Fruit fly (Drosophila melanogaster) whole organism, embryonic: ENCODE data around the gene CG42525.

Experiments
- CG10321 ChIP-seq: fragments of 200-800 bp; sonication (Bioruptor generic); IDR thresholded peaks from 2 replicates; pipeline ENCODE4 v1.3.6; 2022; ENCODE audit warnings: missing biosample characterization, missing genetic modification characterization
- CG10431 ChIP-seq: fragments of 200-800 bp; sonication (Bioruptor generic); optimal IDR thresholded peaks from 3 replicates; lab custom pipeline; 2018; ENCODE audit warnings: missing biosample characterization, mild to moderate bottlenecking, missing genetic modification characterization
- CG10543 ChIP-seq: fragments of 200-800 bp; sonication (Bioruptor generic); optimal IDR thresholded peaks from 3 replicates; lab custom pipeline; 2017; ENCODE audit warnings: missing biosample characterization, mild to moderate bottlenecking, missing genetic modification characterization, moderate library complexity
- CG13296 ChIP-seq: fragments of 200-800 bp; sonication (Bioruptor generic); optimal IDR thresholded peaks from 3 replicates; lab custom pipeline; 2018; ENCODE audit warnings: missing biosample characterization, mild to moderate bottlenecking, missing genetic modification characterization
- CG17612 ChIP-seq: fragments of 200-800 bp; sonication (Bioruptor generic); IDR thresholded peaks from 2 replicates; pipeline ENCODE4 v1.3.6; 2022; ENCODE audit warnings: missing biosample characterization, missing genetic modification characterization
- CG2678 ChIP-seq: fragments of 200-800 bp; sonication (Bioruptor generic); optimal IDR thresholded peaks from 3 replicates; lab custom pipeline; 2019; ENCODE audit warnings: missing biosample characterization, mild to moderate bottlenecking, missing genetic modification characterization, moderate library complexity
- CG3065 ChIP-seq: fragments of 200-800 bp; sonication (Bioruptor generic); optimal IDR thresholded peaks from 2 replicates; lab custom pipeline; 2016; ENCODE audit warnings: missing biosample characterization, missing genetic modification characterization
- CG31365 ChIP-seq: fragments of 200-800 bp; sonication (Bioruptor generic); optimal IDR thresholded peaks from 2 replicates; lab custom pipeline; 2018; ENCODE audit warnings: missing biosample characterization, mild to moderate bottlenecking, missing genetic modification characterization
- CG33213 ChIP-seq: fragments of 200-800 bp; sonication (Bioruptor generic); optimal IDR thresholded peaks from 3 replicates; lab custom pipeline; 2016; ENCODE audit warnings: missing biosample characterization, missing genetic modification characterization
- CG33557 ChIP-seq: fragments of 200-800 bp; sonication (Bioruptor generic); optimal IDR thresholded peaks from 2 replicates; lab custom pipeline; 2019; ENCODE audit warnings: missing biosample characterization, mild to moderate bottlenecking, missing genetic modification characterization, moderate library complexity
- CG34422 ChIP-seq: fragments of 200-800 bp; sonication (Bioruptor generic); IDR thresholded peaks from 3 replicates; pipeline ENCODE4 v1.3.6; 2022; ENCODE audit warnings: missing biosample characterization, missing genetic modification characterization
- CG5180 ChIP-seq: fragments of 200-800 bp; sonication (Bioruptor generic); optimal IDR thresholded peaks from 3 replicates; lab custom pipeline; 2017; ENCODE audit warnings: missing biosample characterization, missing genetic modification characterization, mild to moderate bottlenecking, moderate library complexity, missing genetic modification reagents
- CG5245 ChIP-seq: fragments of 200-800 bp; sonication (Bioruptor generic); optimal IDR thresholded peaks from 3 replicates; lab custom pipeline; 2016; ENCODE audit warnings: missing biosample characterization, missing genetic modification characterization
- CG6254 ChIP-seq: fragments of 200-800 bp; sonication (Bioruptor generic); optimal IDR thresholded peaks from 3 replicates; lab custom pipeline; 2017; ENCODE audit warnings: mild to moderate bottlenecking, missing biosample characterization, missing genetic modification reagents, missing genetic modification characterization
- CG6854 ChIP-seq: fragments of 200-800 bp; sonication (Bioruptor generic); optimal IDR thresholded peaks from 3 replicates; lab custom pipeline; 2017; ENCODE audit warnings: missing biosample characterization, mild to moderate bottlenecking, missing genetic modification characterization
- CG7963 ChIP-seq: fragments of 200-800 bp; sonication (Bioruptor generic); IDR thresholded peaks from 3 replicates; pipeline ENCODE4 v1.3.6; 2022; ENCODE audit warnings: missing biosample characterization, missing genetic modification characterization; ENCODE audit not compliant: partially characterized antibody
- CHES-1-like ChIP-seq: fragments of 200-800 bp; sonication (Bioruptor generic); optimal IDR thresholded peaks from 2 replicates; lab custom pipeline; 2016; ENCODE audit warnings: missing biosample characterization, missing genetic modification characterization
- CkIIα-i1 ChIP-seq: fragments of 200-800 bp; sonication (Bioruptor generic); IDR thresholded peaks from 2 replicates; pipeline ENCODE4 v1.3.6; 2022; ENCODE audit warnings: missing biosample characterization, missing genetic modification characterization
- CrebB ChIP-seq: fragments of 200-800 bp; sonication (Bioruptor generic); optimal IDR thresholded peaks from 3 replicates; lab custom pipeline; 2018; ENCODE audit warnings: missing biosample characterization, mild to moderate bottlenecking, missing genetic modification characterization
- Doc3 ChIP-seq: fragments of 200-800 bp; sonication (Bioruptor generic); IDR thresholded peaks from 3 replicates; pipeline ENCODE4 v1.3.6; 2022; ENCODE audit warnings: missing biosample characterization, missing genetic modification characterization; ENCODE audit not compliant: partially characterized antibody
- E2f1 ChIP-seq: fragments of 200-800 bp; sonication (Bioruptor generic); IDR thresholded peaks from 2 replicates; pipeline ENCODE4 v1.3.6; 2022; ENCODE audit warnings: missing biosample characterization, missing genetic modification characterization
- Ets97D ChIP-seq: fragments of 200-800 bp; sonication (Bioruptor generic); optimal IDR thresholded peaks from 3 replicates; lab custom pipeline; 2016; ENCODE audit warnings: missing biosample characterization, missing genetic modification characterization
- H15 ChIP-seq: fragments of 200-800 bp; sonication (Bioruptor generic); IDR thresholded peaks from 3 replicates; pipeline ENCODE4 v1.3.6; 2022; ENCODE audit warnings: missing biosample characterization, missing genetic modification characterization
- Hr3 ChIP-seq: fragments of 200-800 bp; sonication (Bioruptor generic); optimal IDR thresholded peaks from 3 replicates; lab custom pipeline; 2016; ENCODE audit warnings: missing biosample characterization, missing genetic modification characterization
- Meics ChIP-seq: fragments of 200-800 bp; sonication (Bioruptor generic); optimal IDR thresholded peaks from 2 replicates; lab custom pipeline; 2017; ENCODE audit warnings: missing biosample characterization, mild to moderate bottlenecking, missing genetic modification characterization
- NK7.1 ChIP-seq: fragments of 200-800 bp; sonication (Bioruptor generic); optimal IDR thresholded peaks from 3 replicates; lab custom pipeline; 2016; ENCODE audit warnings: missing biosample characterization, missing genetic modification characterization
- Sox102F ChIP-seq: fragments of 200-800 bp; sonication (Bioruptor generic); optimal IDR thresholded peaks from 2 replicates; lab custom pipeline; 2018; ENCODE audit warnings: missing biosample characterization, mild to moderate bottlenecking, missing genetic modification characterization, moderate library complexity
- az2 ChIP-seq: fragments of 200-800 bp; sonication (Bioruptor generic); optimal IDR thresholded peaks from 3 replicates; lab custom pipeline; 2016; ENCODE audit warnings: missing biosample characterization, missing genetic modification characterization
- bowl ChIP-seq: fragments of 200-800 bp; sonication (Bioruptor generic); IDR thresholded peaks from 2 replicates; pipeline ENCODE4 v1.3.6; 2022; ENCODE audit warnings: missing biosample characterization, missing genetic modification characterization
- bsh ChIP-seq, 2 experiments: fragments of 200-800 bp; sonication (Bioruptor generic); optimal IDR thresholded peaks; 2 replicates each; lab custom pipeline; 2017 to 2018; ENCODE audit warnings: mild to moderate bottlenecking in 2 of 2, missing biosample characterization in 2 of 2, missing genetic modification characterization in 2 of 2, moderate library complexity in 1 of 2
- cg ChIP-seq: fragments of 200-800 bp; sonication (Bioruptor generic); optimal IDR thresholded peaks from 3 replicates; lab custom pipeline; 2019; ENCODE audit warnings: missing biosample characterization, mild to moderate bottlenecking, missing genetic modification characterization, moderate library complexity
- chinmo ChIP-seq: fragments of 200-800 bp; sonication (Bioruptor generic); IDR thresholded peaks from 4 replicates; pipeline ENCODE4 v1.3.6; 2022; ENCODE audit warnings: missing biosample characterization, missing genetic modification characterization; ENCODE audit not compliant: partially characterized antibody
- ci ChIP-seq: fragments of 200-800 bp; sonication (Bioruptor generic); IDR thresholded peaks from 3 replicates; pipeline ENCODE4 v1.3.6; 2022; ENCODE audit warnings: missing biosample characterization, missing genetic modification characterization
- crol ChIP-seq: fragments of 200-800 bp; sonication (Bioruptor generic); IDR thresholded peaks from 2 replicates; pipeline ENCODE4 v1.3.6; 2022; ENCODE audit warnings: missing biosample characterization, missing genetic modification characterization
- dimm ChIP-seq: fragments of 200-800 bp; sonication (Bioruptor generic); IDR thresholded peaks from 2 replicates; pipeline ENCODE4 v1.3.6; 2022; ENCODE audit warnings: missing biosample characterization, missing genetic modification characterization
- disco-r ChIP-seq: fragments of 200-800 bp; sonication (Bioruptor generic); optimal IDR thresholded peaks from 2 replicates; lab custom pipeline; 2016; ENCODE audit warnings: missing biosample characterization, missing genetic modification characterization
- ems ChIP-seq: fragments of 200-800 bp; sonication (Bioruptor generic); optimal IDR thresholded peaks from 3 replicates; lab custom pipeline; 2016; ENCODE audit warnings: missing biosample characterization, missing genetic modification characterization
- lilli ChIP-seq: fragments of 200-800 bp; sonication (Bioruptor generic); optimal IDR thresholded peaks from 3 replicates; lab custom pipeline; 2016; ENCODE audit warnings: missing biosample characterization, missing genetic modification characterization
- org-1 ChIP-seq: fragments of 200-800 bp; sonication (Bioruptor generic); optimal IDR thresholded peaks from 2 replicates; lab custom pipeline; 2017; ENCODE audit warnings: missing biosample characterization, missing genetic modification characterization
- schlank ChIP-seq: fragments of 200-800 bp; sonication (Bioruptor generic); optimal IDR thresholded peaks from 2 replicates; lab custom pipeline; 2018; ENCODE audit warnings: missing biosample characterization, mild to moderate bottlenecking, missing genetic modification characterization
- sens-2 ChIP-seq: fragments of 200-800 bp; sonication (Bioruptor generic); IDR thresholded peaks from 2 replicates; pipeline ENCODE4 v1.3.6; 2022; ENCODE audit warnings: missing biosample characterization, missing genetic modification characterization
- twi ChIP-seq: fragments of 200-800 bp; optimal IDR thresholded peaks from 2 replicates; lab custom pipeline; 2019; ENCODE audit warnings: missing biosample characterization, mild to moderate bottlenecking, missing genetic modification characterization, moderate library complexity
- z ChIP-seq: fragments of 200-800 bp; sonication (Bioruptor generic); IDR thresholded peaks from 3 replicates; pipeline ENCODE4 v1.3.6; 2022; ENCODE audit warnings: missing biosample characterization, missing genetic modification characterization
- zfh2 ChIP-seq: fragments of 200-800 bp; sonication (Bioruptor generic); optimal IDR thresholded peaks from 2 replicates; lab custom pipeline; 2016; ENCODE audit warnings: missing biosample characterization, missing genetic modification characterization

The CG42525 gene

DNA sequence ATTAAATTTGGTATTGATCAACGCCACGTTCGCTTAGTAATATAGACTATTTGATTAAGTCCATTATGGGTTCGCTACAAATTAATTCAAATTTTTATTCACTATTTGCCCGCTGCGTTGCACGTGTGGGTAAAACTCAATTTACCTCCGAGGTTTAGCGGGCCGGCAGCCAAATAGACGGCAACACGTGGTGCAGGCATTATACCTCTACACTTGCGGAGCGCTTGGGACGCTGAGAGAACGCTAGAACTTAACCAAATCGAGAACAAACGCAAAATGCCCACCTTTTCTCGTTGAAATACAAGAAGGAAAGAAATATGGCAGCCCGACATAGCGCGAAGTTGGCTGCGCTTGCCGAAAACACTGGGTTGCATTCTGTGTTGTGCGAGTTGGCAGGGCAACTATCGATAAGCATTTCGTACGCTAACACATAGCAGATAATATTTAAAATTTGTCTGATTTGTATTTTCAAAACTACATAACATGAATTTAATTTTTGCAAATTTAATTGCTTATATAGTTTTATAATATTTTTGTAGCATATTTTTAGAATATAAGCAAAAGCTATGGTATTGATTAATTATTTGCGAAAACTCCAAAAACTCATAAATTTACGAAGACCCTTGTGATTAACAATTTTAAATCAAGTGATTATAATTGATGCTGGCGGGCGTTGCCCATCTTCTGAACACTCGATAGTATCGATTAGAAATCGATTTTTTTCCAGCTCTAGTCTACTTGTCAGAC is 33.3 kb upstream of the CG42525 start, which contains the start of the genes RpL28 and eIF1 (continued):
- TF ChIP-seq Sox102F (GFP tag; lab: Kevin White, UChicago) (no peak), Doc3 (GFP tag; lab: Robert Waterston, UW) (peak; percentile 81), CG10543 (peak; percentile 96), cg (GFP tag; lab: Kevin White, UChicago) (no peak), Meics (peak; percentile 96), CrebB (peak; percentile 90), chinmo (0 out of 4 replicates have a peak, but pooled peaks have one; percentile 53), CG34422 (peak; percentile 84), CG33557 (GFP tag; lab: Kevin White, UChicago) (peak; percentile 90), CG3065 (GFP tag; lab: Kevin White, UChicago) (peak; percentile 87), CG13296 (peak; percentile 91), H15 (peak; percentile 79), twi (peak; percentile 73), CG10321 (peak; percentile 73), org-1 (GFP tag; lab: Kevin White, UChicago) (peak; percentile 86), bsh (GFP tag; optimal IDR thresholded peaks at IDR 0.05; lab: Kevin White, UChicago) (peak; percentile 32 to 79), az2 (peak; percentile 88), CG10431 (peak; percentile 90), ci (GFP tag; lab: Robert Waterston, UW) (peak; percentile 97), CHES-1-like (GFP tag; lab: Kevin White, UChicago) (peak; percentile 91), CG6854 (GFP tag; lab: Kevin White, UChicago) (peak; percentile 77), NK7.1 (GFP tag; lab: Kevin White, UChicago) (peak; percentile 84), CG5245 (GFP tag; lab: Kevin White, UChicago) (peak; percentile 83), CG7963 (GFP tag; lab: Robert Waterston, UW) (peak; percentile 45; the same call in 1 of the 3 replicates), Hr3 (GFP tag; lab: Kevin White, UChicago) (peak; percentile 82), CG31365 (peak; percentile 83), disco-r (GFP tag; lab: Kevin White, UChicago) (peak; percentile 91), E2f1 (GFP tag; lab: Robert Waterston, UW) (peak; percentile 70), CG5180 (peak; percentile 81), CkIIα-i1 (GFP tag; lab: Robert Waterston, UW) (peak; percentile 33; the same call in 1 of the 2 replicates), dimm (0 out of 2 replicates have a peak, but pooled peaks have one; percentile 17), lilli (GFP tag; lab: Kevin White, UChicago) (peak; percentile 91), CG17612 (GFP tag; lab: Robert Waterston, UW) (peak; percentile 54; the same call in 1 of the 2 replicates), schlank (tag; lab: Kevin White, UChicago) (peak; percentile 94), Ets97D (GFP tag; lab: Kevin White, UChicago) (peak; percentile 99), sens-2 (peak; percentile 87), ems (GFP tag; lab: Kevin White, UChicago) (peak; percentile 85), crol (GFP tag; lab: Robert Waterston, UW) (peak; percentile 36; the same call in 1 of the 2 replicates), CG6254 (GFP tag; lab: Kevin White, UChicago) (peak; percentile 76), CG2678 (tag; lab: Kevin White, UChicago) (peak; percentile 83), z (0 out of 3 replicates have a peak, but pooled peaks have one; percentile 29), CG33213 (GFP tag; lab: Kevin White, UChicago) (peak; percentile 93), bowl (GFP tag; lab: Robert Waterston, UW) (0 out of 2 replicates have a peak, but pooled peaks have one; percentile 58), zfh2 (peak; percentile 90)
